Worm (Caenorhabditis elegans): Measurements from ENCODE around the gene col-110.
A peak's percentile ranks its signal among the peaks of the same experiment; 100 is the strongest.

Gene col-110

ce11 chrIV:4652962-4653361 is 43.5 kb upstream of the col-110 start, which contains the start of gene psr-1:
TSS of gene psr-1 (plus strand) at chrIV:4653262.
- TF ChIP-seq snpc-4 (tag; optimal IDR thresholded peaks at IDR 0.05) (no peak), elt-2 (tag; optimal IDR thresholded peaks at IDR 0.05) (no peak), zag-1 (tag; optimal IDR thresholded peaks at IDR 0.05) (no peak), ceh-28 (tag; optimal IDR thresholded peaks at IDR 0.05) (no peak), unc-39 (tag; optimal IDR thresholded peaks at IDR 0.05) (no peak)

DNA sequence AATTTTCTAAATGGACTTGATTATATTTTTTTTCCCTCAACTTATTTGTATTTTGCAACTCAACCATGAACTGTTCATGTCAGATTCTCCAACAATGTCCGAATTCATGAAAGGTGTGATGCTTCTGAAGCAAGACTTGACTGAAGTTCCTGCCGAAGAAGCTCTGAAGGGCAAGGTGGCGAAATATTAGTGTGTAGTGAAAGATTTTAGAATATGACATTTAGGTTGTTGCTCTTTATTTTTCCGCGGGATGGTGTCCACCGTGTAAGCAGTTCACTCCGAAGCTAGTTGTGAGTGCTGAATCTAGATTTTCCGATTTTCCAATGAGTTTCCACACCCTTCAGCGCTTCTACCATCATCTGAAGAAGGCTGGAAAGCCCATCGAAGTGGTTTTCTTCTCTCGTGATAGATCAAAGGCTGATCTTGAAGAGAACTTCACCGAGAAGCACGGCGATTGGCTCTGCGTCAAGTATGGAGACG is 42.9 kb upstream of the col-110 start, which contains the start of gene F29B9.5:
F29B9.5 (plus strand) TSS at position 51 of the 480 bp plus-strand sequence.
- TF ChIP-seq ama-1 (optimal IDR thresholded peaks at IDR 0.05) (peak; percentile 78), nhr-76 (tag; optimal IDR thresholded peaks at IDR 0.05) (no peak)

DNA sequence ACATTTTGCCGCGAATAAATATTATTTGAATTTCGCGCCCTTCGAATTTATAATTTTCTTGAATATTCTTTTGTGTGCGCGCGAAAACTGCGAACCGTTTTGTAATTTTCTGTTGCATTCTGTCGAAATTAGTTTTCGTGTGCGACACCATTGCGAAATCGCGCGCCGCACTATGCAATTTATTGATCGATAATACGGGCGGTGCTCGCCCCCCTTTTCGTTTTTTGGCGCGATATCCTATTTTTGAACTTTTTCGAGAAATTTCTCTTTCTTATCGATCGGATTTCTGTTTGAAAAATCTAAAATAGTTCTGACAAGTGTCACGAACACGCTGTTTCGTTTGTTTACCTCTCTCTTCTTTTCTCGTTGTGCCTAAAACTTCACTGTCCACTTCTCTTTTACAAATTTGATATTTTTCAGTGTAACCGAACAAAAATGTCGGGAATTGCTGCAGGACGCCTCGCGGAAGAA is 41.2 kb upstream of the col-110 start, which contains the start of gene ubc-9:
ubc-9 (plus strand) TSS at position 421 of the 471 bp plus-strand sequence.
- peak; percentile 37 for TF ChIP-seq jun-1 (tag; optimal IDR thresholded peaks at IDR 0.05)
- no peak for TF ChIP-seq fos-1 (tag; optimal IDR thresholded peaks at IDR 0.05)
- TF ChIP-seq mdl-1 (tag; optimal IDR thresholded peaks at IDR 0.05) = no peak
- no peak for TF ChIP-seq ceh-9 (tag; optimal IDR thresholded peaks at IDR 0.05)
- no peak for TF ChIP-seq nhr-67 (tag; optimal IDR thresholded peaks at IDR 0.05)
- TF ChIP-seq ZK546.5 (tag; optimal IDR thresholded peaks at IDR 0.05) = no peak
- no peak for TF ChIP-seq nhr-12 (tag; optimal IDR thresholded peaks at IDR 0.05)
- peak; percentile 65 for TF ChIP-seq lin-39 (tag; optimal IDR thresholded peaks at IDR 0.05)
- no peak for TF ChIP-seq ceh-82 (tag; optimal IDR thresholded peaks at IDR 0.05)
- TF ChIP-seq pqm-1 (tag; optimal IDR thresholded peaks at IDR 0.05) = no peak
- TF ChIP-seq nhr-11 (tag; optimal IDR thresholded peaks at IDR 0.05) = no peak
- TF ChIP-seq nfya-1 (tag; optimal IDR thresholded peaks at IDR 0.05; ENCODE audit: insufficient read depth) = peak; percentile 82
- TF ChIP-seq nhr-28 (tag; optimal IDR thresholded peaks at IDR 0.05) = no peak
- no peak for TF ChIP-seq ztf-4 (tag; optimal IDR thresholded peaks at IDR 0.05)
- peak; percentile 75 for TF ChIP-seq nhr-25 (tag; optimal IDR thresholded peaks at IDR 0.05)
- TF ChIP-seq fkh-2 (tag; optimal IDR thresholded peaks at IDR 0.05) = no peak
- TF ChIP-seq R02D3.7 (tag; optimal IDR thresholded peaks at IDR 0.05) = no peak
- TF ChIP-seq elt-2 (tag; optimal IDR thresholded peaks at IDR 0.05) = peak; percentile 54
- no peak for TF ChIP-seq tbx-2 (tag; optimal IDR thresholded peaks at IDR 0.05)
- peak; percentile 5 for TF ChIP-seq skn-1 (tag; optimal IDR thresholded peaks at IDR 0.05)
- peak; percentile 71 for TF ChIP-seq pha-4 (tag; optimal IDR thresholded peaks at IDR 0.05)
- TF ChIP-seq ceh-28 (tag; optimal IDR thresholded peaks at IDR 0.05) = peak; percentile 92
- TF ChIP-seq nhr-43 (tag; optimal IDR thresholded peaks at IDR 0.05; ENCODE audit: poor library complexity, severe bottlenecking) = peak; percentile 61
- peak; percentile 55 for TF ChIP-seq ama-1 (optimal IDR thresholded peaks at IDR 0.05)
- no peak for TF ChIP-seq zag-1 (tag; optimal IDR thresholded peaks at IDR 0.05)
- TF ChIP-seq nhr-77 (tag; optimal IDR thresholded peaks at IDR 0.05) = no peak
- TF ChIP-seq hmg-11 (tag; optimal IDR thresholded peaks at IDR 0.05) = peak; percentile 72
- no peak for TF ChIP-seq nhr-237 (tag; optimal IDR thresholded peaks at IDR 0.05)
- no peak for TF ChIP-seq mml-1 (tag; optimal IDR thresholded peaks at IDR 0.05)
- TF ChIP-seq eor-1 (tag; optimal IDR thresholded peaks at IDR 0.05) = no peak
- no peak for TF ChIP-seq nhr-76 (tag; optimal IDR thresholded peaks at IDR 0.05)
- no peak for TF ChIP-seq elt-1 (tag; optimal IDR thresholded peaks at IDR 0.05)
- peak; percentile 73 for TF ChIP-seq lin-15B (tag; optimal IDR thresholded peaks at IDR 0.05)
- peak; percentile 40 for TF ChIP-seq egl-5 (tag; optimal IDR thresholded peaks at IDR 0.05)
- TF ChIP-seq unc-39 (tag; optimal IDR thresholded peaks at IDR 0.05) = no peak
- peak; percentile 59 for TF ChIP-seq snpc-4 (tag; optimal IDR thresholded peaks at IDR 0.05)
- peak; percentile 81 for TF ChIP-seq nhr-23 (tag; optimal IDR thresholded peaks at IDR 0.05)

DNA sequence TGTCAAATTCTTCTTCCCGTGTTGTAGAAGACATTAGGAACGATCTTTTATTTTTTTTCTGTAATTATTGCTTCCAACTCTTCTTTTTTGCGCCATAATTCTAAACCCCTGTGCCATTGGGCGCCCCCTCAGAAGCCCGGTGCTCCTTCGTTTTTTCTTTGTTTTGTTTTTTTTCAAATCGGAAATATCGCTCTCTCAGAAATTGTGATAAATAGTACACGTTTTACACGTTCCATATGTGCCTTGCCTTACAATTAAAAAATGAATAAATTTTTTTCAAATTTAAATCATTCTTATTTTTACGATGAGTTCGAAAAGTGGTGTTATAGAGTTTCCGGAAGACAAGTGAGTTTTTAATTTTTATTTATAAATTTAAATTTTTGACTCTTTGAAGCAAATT is 40.0 kb upstream of the col-110 start, which contains the start of gene F29B9.7:
F29B9.7 (plus strand) TSS at position 301 of the 400 bp plus-strand sequence.
- TF ChIP-seq egl-27 (tag; optimal IDR thresholded peaks at IDR 0.05) (no peak), ZK546.5 (tag; optimal IDR thresholded peaks at IDR 0.05) (no peak), jun-1 (tag; optimal IDR thresholded peaks at IDR 0.05) (no peak), fkh-2 (tag; optimal IDR thresholded peaks at IDR 0.05) (no peak), mdl-1 (tag; optimal IDR thresholded peaks at IDR 0.05) (no peak), ceh-9 (tag; optimal IDR thresholded peaks at IDR 0.05) (no peak), nhr-25 (tag; optimal IDR thresholded peaks at IDR 0.05) (no peak), elt-3 (tag; optimal IDR thresholded peaks at IDR 0.05) (no peak), daf-12 (tag; optimal IDR thresholded peaks at IDR 0.05) (no peak), aly-2 (tag; optimal IDR thresholded peaks at IDR 0.05) (no peak), fos-1 (tag; optimal IDR thresholded peaks at IDR 0.05) (no peak), ceh-82 (tag; optimal IDR thresholded peaks at IDR 0.05) (no peak), ama-1 (optimal IDR thresholded peaks at IDR 0.05) (no peak), eor-1 (tag; optimal IDR thresholded peaks at IDR 0.05) (no peak), zag-1 (tag; optimal IDR thresholded peaks at IDR 0.05) (no peak), tbx-2 (tag; optimal IDR thresholded peaks at IDR 0.05) (no peak), elt-1 (tag; optimal IDR thresholded peaks at IDR 0.05) (no peak)
